Fruit fly (Drosophila melanogaster): ENCODE data around the gene Oatp74D.

Oatp74D gene

dm6 chr3L:17486794-17487726, at the start of gene Oatp74D:
Oatp74D (plus strand) TSS chr3L:17487118.
- TF ChIP-seq Snoo (tag; optimal IDR thresholded peaks at IDR 0.05) (peak; percentile 37), CG14655 (GFP tag; optimal IDR thresholded peaks at IDR 0.05) (peak; percentile 22), Pif1A (GFP tag; optimal IDR thresholded peaks at IDR 0.05) (peak; percentile 71), Pif1B (GFP tag; optimal IDR thresholded peaks at IDR 0.05) (no peak), rn (GFP tag; IDR thresholded peaks at IDR 0.05) (no peak), CG15710 (tag; optimal IDR thresholded peaks at IDR 0.05) (no peak), CG13204 (GFP tag; optimal IDR thresholded peaks at IDR 0.05) (peak; percentile 86), CG8159 (tag; optimal IDR thresholded peaks at IDR 0.05) (peak; percentile 4), CG12605 (GFP tag; IDR thresholded peaks at IDR 0.05) (peak; percentile 77), EcR (GFP tag; optimal IDR thresholded peaks at IDR 0.05) (peak; percentile 85), CG17806 (tag; optimal IDR thresholded peaks at IDR 0.05) (peak; percentile 30), CG34367 (tag; optimal IDR thresholded peaks at IDR 0.05) (no peak), CG32121 (GFP tag; IDR thresholded peaks at IDR 0.05) (peak; percentile 49; the same call in 1 of the 2 replicates), CG10348 (GFP tag; IDR thresholded peaks at IDR 0.05) (no peak), CG4496 (GFP tag; IDR thresholded peaks at IDR 0.05) (peak; percentile 86), fd96Ca (GFP tag; IDR thresholded peaks at IDR 0.05) (no peak; the same call in 1 of the 3 replicates), CG9948 (tag; optimal IDR thresholded peaks at IDR 0.05) (peak; percentile 32), CG8301 (tag; optimal IDR thresholded peaks at IDR 0.05) (peak; percentile 34), gl (tag; optimal IDR thresholded peaks at IDR 0.05) (no peak), Ets98B (GFP tag; IDR thresholded peaks at IDR 0.05) (peak; percentile 77), D1 (tag; optimal IDR thresholded peaks at IDR 0.05) (no peak)

- TF ChIP-seq CG34367 (tag; optimal IDR thresholded peaks at IDR 0.05): no peak
- TF ChIP-seq Pif1B (GFP tag; optimal IDR thresholded peaks at IDR 0.05): no peak
- no peak for TF ChIP-seq CG15710 (tag; optimal IDR thresholded peaks at IDR 0.05)
- no peak for TF ChIP-seq CG4496 (GFP tag; IDR thresholded peaks at IDR 0.05)
- no peak for TF ChIP-seq EcR (GFP tag; optimal IDR thresholded peaks at IDR 0.05)
- no peak for TF ChIP-seq CG17806 (tag; optimal IDR thresholded peaks at IDR 0.05)
- TF ChIP-seq Pif1A (GFP tag; optimal IDR thresholded peaks at IDR 0.05): no peak
- TF ChIP-seq CG12605 (GFP tag; IDR thresholded peaks at IDR 0.05): no peak; the same call in 1 of the 2 replicates
- no peak for TF ChIP-seq Snoo (tag; optimal IDR thresholded peaks at IDR 0.05)
- TF ChIP-seq fd96Ca (GFP tag; IDR thresholded peaks at IDR 0.05): no peak
- no peak for TF ChIP-seq gl (tag; optimal IDR thresholded peaks at IDR 0.05)
- no peak for TF ChIP-seq CG13204 (GFP tag; optimal IDR thresholded peaks at IDR 0.05)
- TF ChIP-seq D1 (tag; optimal IDR thresholded peaks at IDR 0.05): no peak
- no peak for TF ChIP-seq rn (GFP tag; IDR thresholded peaks at IDR 0.05)
- TF ChIP-seq CG32121 (GFP tag; IDR thresholded peaks at IDR 0.05): no peak
- TF ChIP-seq CG10348 (GFP tag; IDR thresholded peaks at IDR 0.05): no peak
These were observed 47.9 kb upstream of the Oatp74D start, which contains the start of gene CG18265 for dm6 chr3L:17438872-17439495. CG18265 (plus strand) TSS chr3L:17439401.

- no peak for TF ChIP-seq CG14655 (GFP tag; optimal IDR thresholded peaks at IDR 0.05)
- no peak for TF ChIP-seq CG17806 (tag; optimal IDR thresholded peaks at IDR 0.05)
- TF ChIP-seq CG34367 (tag; optimal IDR thresholded peaks at IDR 0.05): no peak
- no peak for TF ChIP-seq gl (tag; optimal IDR thresholded peaks at IDR 0.05)
- TF ChIP-seq CG9948 (tag; optimal IDR thresholded peaks at IDR 0.05): no peak
- no peak for TF ChIP-seq Snoo (tag; optimal IDR thresholded peaks at IDR 0.05)
- TF ChIP-seq CG8301 (tag; optimal IDR thresholded peaks at IDR 0.05): no peak
- no peak for TF ChIP-seq D1 (tag; optimal IDR thresholded peaks at IDR 0.05)
- no peak for TF ChIP-seq CG10348 (GFP tag; IDR thresholded peaks at IDR 0.05)
- no peak for TF ChIP-seq CG15710 (tag; optimal IDR thresholded peaks at IDR 0.05)
- TF ChIP-seq CG12605 (GFP tag; IDR thresholded peaks at IDR 0.05): no peak
- TF ChIP-seq CG4496 (GFP tag; IDR thresholded peaks at IDR 0.05): no peak
- TF ChIP-seq Pif1B (GFP tag; optimal IDR thresholded peaks at IDR 0.05): no peak
- no peak for TF ChIP-seq rn (GFP tag; IDR thresholded peaks at IDR 0.05)
- no peak for TF ChIP-seq Ets98B (GFP tag; IDR thresholded peaks at IDR 0.05)
- no peak for TF ChIP-seq EcR (GFP tag; optimal IDR thresholded peaks at IDR 0.05)
- TF ChIP-seq Pif1A (GFP tag; optimal IDR thresholded peaks at IDR 0.05): no peak
- no peak for TF ChIP-seq CG8159 (tag; optimal IDR thresholded peaks at IDR 0.05)
These were observed 45.3 kb upstream of the Oatp74D start for dm6 chr3L:17441602-17442001.

- TF ChIP-seq D1 (tag; optimal IDR thresholded peaks at IDR 0.05): no peak
- no peak for TF ChIP-seq Pif1B (GFP tag; optimal IDR thresholded peaks at IDR 0.05)
- no peak for TF ChIP-seq gl (tag; optimal IDR thresholded peaks at IDR 0.05)
- TF ChIP-seq rn (GFP tag; IDR thresholded peaks at IDR 0.05): no peak
- TF ChIP-seq CG8159 (tag; optimal IDR thresholded peaks at IDR 0.05): no peak
- TF ChIP-seq CG10348 (GFP tag; IDR thresholded peaks at IDR 0.05): no peak
- TF ChIP-seq CG12605 (GFP tag; IDR thresholded peaks at IDR 0.05): no peak
- no peak for TF ChIP-seq Snoo (tag; optimal IDR thresholded peaks at IDR 0.05)
- TF ChIP-seq CG32121 (GFP tag; IDR thresholded peaks at IDR 0.05): no peak
- no peak for TF ChIP-seq CG13204 (GFP tag; optimal IDR thresholded peaks at IDR 0.05)
- TF ChIP-seq CG15710 (tag; optimal IDR thresholded peaks at IDR 0.05): no peak
- TF ChIP-seq CG8301 (tag; optimal IDR thresholded peaks at IDR 0.05): no peak
- no peak for TF ChIP-seq Pif1A (GFP tag; optimal IDR thresholded peaks at IDR 0.05)
- no peak for TF ChIP-seq Ets98B (GFP tag; IDR thresholded peaks at IDR 0.05)
- TF ChIP-seq EcR (GFP tag; optimal IDR thresholded peaks at IDR 0.05): no peak
- no peak for TF ChIP-seq fd96Ca (GFP tag; IDR thresholded peaks at IDR 0.05)
- TF ChIP-seq CG17806 (tag; optimal IDR thresholded peaks at IDR 0.05): no peak
- TF ChIP-seq CG14655 (GFP tag; optimal IDR thresholded peaks at IDR 0.05): no peak
- no peak for TF ChIP-seq CG4496 (GFP tag; IDR thresholded peaks at IDR 0.05)
These were observed 42.3 kb upstream of the Oatp74D start for dm6 chr3L:17444569-17444968.
